Fruit fly (Drosophila melanogaster) Kc167 (cell line): ENCODE data around the gene Rab9Fa.

Experiments
- Sin3A ChIP-seq: fragments of >200 bp; optimal IDR thresholded peaks from 2 replicates; lab custom pipeline; 2018; ENCODE audit warnings: missing external identifiers
- insv ChIP-seq: fragments of >200 bp; optimal IDR thresholded peaks from 3 replicates; lab custom pipeline; 2018; ENCODE audit warnings: missing external identifiers
- psq ChIP-seq: fragments of >200 bp; optimal IDR thresholded peaks from 2 replicates; lab custom pipeline; 2017; ENCODE audit warnings: missing external identifiers
- ttk ChIP-seq: sonication (Bioruptor generic); optimal IDR thresholded peaks from 2 replicates; lab custom pipeline; 2017; ENCODE audit warnings: missing external identifiers

dm6 chrX:10926245-10926644, 24.6 kb downstream of the Rab9Fa start:
- TF ChIP-seq insv (lab: Kevin White, UChicago) (no peak), psq (lab: Kevin White, UChicago) (no peak), Sin3A (lab: Kevin White, UChicago) (no peak), ttk (lab: Kevin White, UChicago) (no peak)
